Worm (Caenorhabditis elegans) whole organism, L4/young adult: ENCODE data around the gene T10B5.7.
A peak's percentile ranks its signal among the peaks of the same experiment; 100 is the strongest.
"Not testable (repeated sequence)": the region's sequence is repeated elsewhere in the genome, so short reads cannot be mapped to it uniquely, and the experiment has no call there.

Experiments
- W03F9.2 ChIP-seq: fragments of 150-350 bp; optimal IDR thresholded peaks from 2 replicates; lab custom pipeline; 2014; ENCODE audit warnings: missing biosample characterization, missing genetic modification characterization
- dao-5 ChIP-seq: sonication (generic microtip); optimal IDR thresholded peaks from 2 replicates; lab custom pipeline; 2016; ENCODE audit warnings: missing genotype, missing genetic modification characterization, moderate library complexity, missing compliant biosample characterization
- him-1 ChIP-seq: sonication (generic microtip); optimal IDR thresholded peaks from 2 replicates; lab custom pipeline; 2016; ENCODE audit warnings: missing genotype, missing genetic modification reagents, missing genetic modification characterization, missing compliant biosample characterization

The T10B5.7 gene

DNA sequence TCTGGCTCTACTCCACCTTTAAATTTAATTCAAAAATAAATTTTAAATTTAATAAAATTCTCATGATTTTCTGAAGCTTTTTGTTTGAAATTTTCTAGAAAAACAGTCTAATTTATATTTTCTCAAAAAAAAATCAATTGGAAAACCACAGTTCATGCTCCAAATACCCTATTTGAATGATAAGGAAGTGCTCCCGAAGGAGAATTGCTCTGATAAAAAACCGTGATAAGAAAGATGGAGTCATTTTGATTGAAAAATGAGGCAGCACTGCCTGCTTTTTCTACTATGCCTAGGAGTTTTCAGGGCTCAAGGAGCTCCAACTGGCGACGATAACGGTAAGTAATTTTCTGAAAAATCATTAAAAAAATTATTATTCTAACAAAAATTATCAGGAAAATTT lies at the start of gene T10B5.7:
T10B5.7 (plus strand) TSS at position 225 of the 400 bp plus-strand sequence.
- TF ChIP-seq W03F9.2 (tag; lab: Kevin White, UChicago) = no peak
- TF ChIP-seq dao-5 (tag; lab: Kevin White, UChicago) = no peak
- no peak for TF ChIP-seq him-1 (tag; lab: Kevin White, UChicago)

- TF ChIP-seq him-1 (tag; lab: Kevin White, UChicago) = no peak
Observed at ce11 chrV:1797900-1798299, 48.1 kb upstream of the T10B5.7 start, which contains the start of gene F36H9.10. Gene F36H9.10 (plus strand): TSS chrV:1798200.

ce11 chrV:1803043-1803442 lies 43.0 kb upstream of the T10B5.7 start, which contains the start of gene srt-41:
Gene srt-41 (minus strand): TSS chrV:1803143.
- TF ChIP-seq him-1 (tag; lab: Kevin White, UChicago) (no peak), W03F9.2 (tag; lab: Kevin White, UChicago) (no peak), dao-5 (tag; lab: Kevin White, UChicago) (no peak)

ce11 chrV:1804034-1804542 lies 41.9 kb upstream of the T10B5.7 start:
- no peak for TF ChIP-seq him-1 (tag; lab: Kevin White, UChicago)
- TF ChIP-seq dao-5 (tag; lab: Kevin White, UChicago) = no peak
- peak; percentile 11 for TF ChIP-seq W03F9.2 (tag; lab: Kevin White, UChicago)

ce11 chrV:1804645-1805559 lies 41.1 kb upstream of the T10B5.7 start, which contains the start of the genes hsp-16.2 and hsp-16.41:
Gene hsp-16.2 (minus strand): TSS chrV:1804957.
Gene hsp-16.41 (plus strand): TSS chrV:1805178.
- TF ChIP-seq dao-5 (tag; lab: Kevin White, UChicago) (no peak), W03F9.2 (tag; lab: Kevin White, UChicago) (peak; percentile 6), him-1 (tag; lab: Kevin White, UChicago) (no peak)

DNA sequence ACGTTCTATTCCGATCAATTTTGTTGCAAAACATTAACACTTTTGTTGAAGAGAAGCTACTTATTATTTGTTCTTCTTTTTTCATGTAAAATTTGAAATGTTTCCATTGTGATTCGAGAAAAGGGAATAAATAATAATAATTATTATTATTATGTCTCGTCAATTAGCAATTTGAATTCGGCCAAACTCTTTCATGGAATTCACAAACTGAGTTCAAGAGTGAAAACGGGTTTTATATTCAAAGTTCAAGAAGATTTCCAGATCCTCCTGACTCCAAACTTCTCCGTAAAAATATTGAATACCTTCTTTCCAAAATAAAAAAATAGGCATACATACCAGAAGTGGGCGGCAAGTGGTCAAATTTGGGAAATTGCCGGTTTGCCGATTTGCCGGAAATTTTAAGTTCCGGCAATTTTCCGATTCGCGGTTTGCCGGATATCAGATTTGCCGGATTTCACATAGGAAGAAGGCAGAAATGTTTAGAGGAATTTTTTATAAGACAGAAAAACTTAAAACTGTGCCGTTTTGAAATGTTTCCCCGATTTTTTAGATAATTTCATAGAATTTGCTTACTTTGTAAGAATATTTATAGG lies 40.2 kb upstream of the T10B5.7 start:
- TF ChIP-seq dao-5 (tag; lab: Kevin White, UChicago) (no peak), him-1 (tag; lab: Kevin White, UChicago) (no peak), W03F9.2 (tag; lab: Kevin White, UChicago) (no peak)

DNA sequence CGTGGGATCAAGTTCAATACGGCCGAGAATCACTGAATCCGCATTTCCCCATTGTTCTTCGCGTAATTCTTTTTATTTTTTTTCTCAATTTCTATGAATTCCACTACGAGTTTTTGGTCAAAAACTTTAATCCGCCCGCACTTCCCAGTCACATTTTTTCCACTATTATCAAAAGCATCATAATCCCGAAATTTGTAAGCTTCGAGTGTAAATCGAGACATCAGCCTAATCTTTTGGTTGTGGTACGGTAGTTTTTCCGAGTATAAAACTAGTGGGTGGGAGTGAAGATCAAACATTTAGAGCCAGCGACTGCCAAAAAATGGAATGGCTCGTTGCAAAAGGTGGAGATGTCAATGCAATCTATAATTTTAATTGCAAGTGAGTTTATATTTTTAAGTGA lies 38.8 kb upstream of the T10B5.7 start, which contains the start of gene srt-42:
srt-42 (plus strand) TSS at position 301 of the 400 bp plus-strand sequence.
- TF ChIP-seq him-1 (tag; lab: Kevin White, UChicago) (no peak), W03F9.2 (tag; lab: Kevin White, UChicago) (no peak), dao-5 (tag; lab: Kevin White, UChicago) (no peak)

- no peak for TF ChIP-seq dao-5 (tag; lab: Kevin White, UChicago)
- TF ChIP-seq him-1 (tag; lab: Kevin White, UChicago) = no peak
- TF ChIP-seq W03F9.2 (tag; lab: Kevin White, UChicago) = no peak
Observed at ce11 chrV:1811035-1811434, 35.0 kb upstream of the T10B5.7 start, which contains the start of gene Y46H3A.4. Gene Y46H3A.4 (minus strand): TSS chrV:1811135.

ce11 chrV:1814784-1815183 lies 31.2 kb upstream of the T10B5.7 start, which contains the start of gene Y46H3A.5:
Gene Y46H3A.5 (minus strand): TSS chrV:1814884.
- not testable (repeated sequence) for TF ChIP-seq him-1, dao-5, W03F9.2 (tag; lab: Kevin White, UChicago)

ce11 chrV:1820016-1820415 lies 26.0 kb upstream of the T10B5.7 start:
- TF ChIP-seq W03F9.2 (tag; lab: Kevin White, UChicago) (no peak), dao-5 (tag; lab: Kevin White, UChicago) (no peak), him-1 (tag; lab: Kevin White, UChicago) (no peak)

- TF ChIP-seq him-1 (tag; lab: Kevin White, UChicago) = no peak
- TF ChIP-seq W03F9.2 (tag; lab: Kevin White, UChicago) = no peak
- no peak for TF ChIP-seq dao-5 (tag; lab: Kevin White, UChicago)
Observed at ce11 chrV:1820749-1821148, 25.3 kb upstream of the T10B5.7 start.

DNA sequence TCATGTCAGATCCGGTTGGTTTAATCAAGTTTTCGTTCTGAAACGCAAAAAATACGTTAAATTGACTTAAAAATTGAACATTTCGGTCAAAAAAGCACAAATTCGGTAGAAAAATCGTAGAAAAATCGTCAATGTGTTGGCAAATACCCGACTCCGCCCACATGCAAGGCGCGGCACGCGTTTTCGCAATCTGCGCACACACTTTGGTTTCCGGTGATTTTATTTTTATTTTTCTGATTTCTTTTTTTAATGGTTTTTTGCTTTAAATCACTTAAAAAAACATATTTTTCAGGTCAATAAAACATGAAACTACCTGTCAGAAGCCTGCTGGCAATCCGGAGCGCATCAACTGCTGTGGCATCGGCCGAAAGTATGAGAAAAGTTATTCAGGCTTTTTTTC lies 24.7 kb upstream of the T10B5.7 start, which contains the start of the genes gly-7 and mrpl-39:
gly-7 (minus strand) TSS at position 37 of the 400 bp plus-strand sequence.
mrpl-39 (plus strand) TSS at position 293 of the 400 bp plus-strand sequence.
- no peak for TF ChIP-seq him-1 (tag; lab: Kevin White, UChicago)
- peak; percentile 2 for TF ChIP-seq W03F9.2 (tag; lab: Kevin White, UChicago)

- no peak for TF ChIP-seq dao-5 (tag; lab: Kevin White, UChicago)
- no peak for TF ChIP-seq W03F9.2 (tag; lab: Kevin White, UChicago)
Observed at ce11 chrV:1824528-1824927, 21.5 kb upstream of the T10B5.7 start.
